Worm (Caenorhabditis elegans) whole organism, late embryonic: ENCODE results near the gene F47B8.2.

Experiments
- C08G9.2 ChIP-seq: sonication (generic microtip); optimal IDR thresholded peaks from 2 replicates; lab custom pipeline; 2016; ENCODE audit warnings: mild to moderate bottlenecking, missing genetic modification characterization, moderate library complexity, missing compliant biosample characterization
- F13H6.1 ChIP-seq: sonication (generic microtip); optimal IDR thresholded peaks from 2 replicates; lab custom pipeline; 2016; ENCODE audit warnings: missing genetic modification characterization, missing compliant biosample characterization
- T23F11.4 ChIP-seq: fragments of 200-800 bp; sonication (Bioruptor generic); optimal IDR thresholded peaks from 2 replicates; lab custom pipeline; 2018; ENCODE audit warnings: mild to moderate bottlenecking, missing genetic modification characterization, missing compliant biosample characterization
- Y22D7AL.16 ChIP-seq: sonication (generic microtip); optimal IDR thresholded peaks from 2 replicates; lab custom pipeline; 2016; ENCODE audit warnings: missing genetic modification characterization, missing compliant biosample characterization
- ahr-1 ChIP-seq: sonication (generic microtip); optimal IDR thresholded peaks from 2 replicates; lab custom pipeline; 2016; ENCODE audit warnings: missing genetic modification characterization, missing compliant biosample characterization
- ceh-14 ChIP-seq: sonication (generic microtip); optimal IDR thresholded peaks from 2 replicates; lab custom pipeline; 2016; ENCODE audit warnings: missing genotype, missing genetic modification characterization, missing compliant biosample characterization
- ceh-18 ChIP-seq: sonication (generic microtip); optimal IDR thresholded peaks from 2 replicates; lab custom pipeline; 2016; ENCODE audit warnings: missing genetic modification characterization, missing compliant biosample characterization
- ceh-19 ChIP-seq: fragments of 200-800 bp; sonication (Bioruptor generic); optimal IDR thresholded peaks from 2 replicates; lab custom pipeline; 2018; ENCODE audit warnings: mild to moderate bottlenecking, missing genetic modification characterization, missing compliant biosample characterization
- ceh-24 ChIP-seq: sonication (generic microtip); optimal IDR thresholded peaks from 2 replicates; lab custom pipeline; 2016; ENCODE audit warnings: mild to moderate bottlenecking, missing genetic modification characterization, missing compliant biosample characterization
- ceh-31 ChIP-seq: sonication (generic microtip); optimal IDR thresholded peaks from 2 replicates; lab custom pipeline; 2016; ENCODE audit warnings: missing genetic modification characterization, missing compliant biosample characterization
- ceh-34 ChIP-seq: sonication (generic microtip); optimal IDR thresholded peaks from 2 replicates; lab custom pipeline; 2016; ENCODE audit warnings: mild to moderate bottlenecking, missing genetic modification characterization, missing compliant biosample characterization
- ceh-45 ChIP-seq: fragments of 200-800 bp; sonication (Bioruptor generic); IDR thresholded peaks from 2 replicates; pipeline ENCODE4 v1.3.6; 2022; ENCODE audit warnings: missing genetic modification reagents, missing genetic modification characterization, missing compliant biosample characterization
- ceh-6 ChIP-seq: fragments of 200-800 bp; sonication (Bioruptor generic); optimal IDR thresholded peaks from 2 replicates; lab custom pipeline; 2018; ENCODE audit warnings: mild to moderate bottlenecking, missing genetic modification characterization, missing compliant biosample characterization
- ceh-9 ChIP-seq: sonication (generic microtip); optimal IDR thresholded peaks from 2 replicates; lab custom pipeline; 2016; ENCODE audit warnings: mild to moderate bottlenecking, missing genetic modification characterization, inconsistent platforms, missing compliant biosample characterization
- dmd-4 ChIP-seq: sonication (generic microtip); optimal IDR thresholded peaks from 2 replicates; lab custom pipeline; 2016; ENCODE audit warnings: borderline replicate concordance, missing genetic modification characterization, missing compliant biosample characterization
- elt-2 ChIP-seq: sonication (generic microtip); optimal IDR thresholded peaks from 2 replicates; lab custom pipeline; 2016; ENCODE audit warnings: missing genetic modification reagents, missing genetic modification characterization, missing compliant biosample characterization
- elt-4 ChIP-seq: sonication (generic microtip); optimal IDR thresholded peaks from 2 replicates; lab custom pipeline; 2016; ENCODE audit warnings: missing genetic modification characterization, missing compliant biosample characterization
- ets-4 ChIP-seq: sonication (generic microtip); optimal IDR thresholded peaks from 2 replicates; lab custom pipeline; 2016; ENCODE audit warnings: missing genetic modification characterization, missing compliant biosample characterization
- fkh-10 ChIP-seq: fragments of 150-350 bp; optimal IDR thresholded peaks from 2 replicates; lab custom pipeline; 2014; ENCODE audit warnings: missing biosample characterization, missing genetic modification reagents, missing genetic modification characterization
- fkh-6 ChIP-seq: sonication (generic microtip); optimal IDR thresholded peaks from 2 replicates; lab custom pipeline; 2016; ENCODE audit warnings: missing genetic modification characterization, missing compliant biosample characterization
- hlh-13 ChIP-seq: fragments of 200-800 bp; sonication (Bioruptor generic); optimal IDR thresholded peaks from 2 replicates; lab custom pipeline; 2018; ENCODE audit warnings: mild to moderate bottlenecking, missing genetic modification characterization, missing compliant biosample characterization
- hlh-15 ChIP-seq: sonication (generic microtip); optimal IDR thresholded peaks from 2 replicates; lab custom pipeline; 2016; ENCODE audit warnings: missing genetic modification characterization, missing compliant biosample characterization
- hlh-30 ChIP-seq: sonication (generic microtip); optimal IDR thresholded peaks from 2 replicates; lab custom pipeline; 2017; ENCODE audit warnings: antibody characterized with exemption, missing genetic modification characterization, missing compliant biosample characterization; ENCODE audit not compliant: insufficient read depth
- hlh-8 ChIP-seq: sonication (generic microtip); optimal IDR thresholded peaks from 2 replicates; lab custom pipeline; 2016; ENCODE audit warnings: missing genotype, missing genetic modification characterization, missing compliant biosample characterization
- lim-6 ChIP-seq: sonication (generic microtip); optimal IDR thresholded peaks from 2 replicates; lab custom pipeline; 2016; ENCODE audit warnings: missing genetic modification characterization, missing compliant biosample characterization
- madf-2 ChIP-seq: sonication (generic microtip); optimal IDR thresholded peaks from 2 replicates; lab custom pipeline; 2017; ENCODE audit warnings: missing genetic modification characterization, missing compliant biosample characterization
- mec-3 ChIP-seq: sonication (generic microtip); optimal IDR thresholded peaks from 2 replicates; lab custom pipeline; 2016; ENCODE audit warnings: borderline replicate concordance, missing genetic modification characterization, missing compliant biosample characterization
- nfya-1 ChIP-seq: sonication (generic microtip); optimal IDR thresholded peaks from 2 replicates; lab custom pipeline; 2017; ENCODE audit warnings: missing genetic modification characterization, mild to moderate bottlenecking, missing compliant biosample characterization, antibody characterized with exemption, moderate library complexity
- nhr-11 ChIP-seq: fragments of 150-350 bp; optimal IDR thresholded peaks from 2 replicates; lab custom pipeline; 2014; ENCODE audit warnings: missing biosample characterization, missing genetic modification characterization
- npax-4 ChIP-seq: sonication (generic microtip); optimal IDR thresholded peaks from 2 replicates; lab custom pipeline; 2016; ENCODE audit warnings: missing genetic modification characterization, missing compliant biosample characterization
- pag-3 ChIP-seq: sonication (generic microtip); optimal IDR thresholded peaks from 2 replicates; lab custom pipeline; 2016; ENCODE audit warnings: missing compliant biosample characterization, missing genetic modification characterization, borderline replicate concordance
- pat-9 ChIP-seq: fragments of 200-800 bp; sonication (Bioruptor generic); optimal IDR thresholded peaks from 2 replicates; lab custom pipeline; 2018; ENCODE audit warnings: mild to moderate bottlenecking, missing genetic modification characterization, moderate library complexity, missing compliant biosample characterization
- pax-1 ChIP-seq: fragments of 150-350 bp; optimal IDR thresholded peaks from 2 replicates; lab custom pipeline; 2014; ENCODE audit warnings: missing biosample characterization, missing genetic modification characterization
- pha-2 ChIP-seq: sonication (generic microtip); optimal IDR thresholded peaks from 2 replicates; lab custom pipeline; 2017; ENCODE audit warnings: mild to moderate bottlenecking, missing genetic modification characterization, missing compliant biosample characterization
- pqm-1 ChIP-seq: sonication (generic microtip); optimal IDR thresholded peaks from 2 replicates; lab custom pipeline; 2016; ENCODE audit warnings: missing genetic modification characterization, missing compliant biosample characterization
- tbx-2 ChIP-seq: sonication (generic microtip); optimal IDR thresholded peaks from 2 replicates; lab custom pipeline; 2016; ENCODE audit warnings: missing genetic modification characterization, missing compliant biosample characterization
- zip-5 ChIP-seq: sonication (generic microtip); optimal IDR thresholded peaks from 2 replicates; lab custom pipeline; 2016; ENCODE audit warnings: missing genetic modification characterization, missing compliant biosample characterization

Gene F47B8.2

DNA sequence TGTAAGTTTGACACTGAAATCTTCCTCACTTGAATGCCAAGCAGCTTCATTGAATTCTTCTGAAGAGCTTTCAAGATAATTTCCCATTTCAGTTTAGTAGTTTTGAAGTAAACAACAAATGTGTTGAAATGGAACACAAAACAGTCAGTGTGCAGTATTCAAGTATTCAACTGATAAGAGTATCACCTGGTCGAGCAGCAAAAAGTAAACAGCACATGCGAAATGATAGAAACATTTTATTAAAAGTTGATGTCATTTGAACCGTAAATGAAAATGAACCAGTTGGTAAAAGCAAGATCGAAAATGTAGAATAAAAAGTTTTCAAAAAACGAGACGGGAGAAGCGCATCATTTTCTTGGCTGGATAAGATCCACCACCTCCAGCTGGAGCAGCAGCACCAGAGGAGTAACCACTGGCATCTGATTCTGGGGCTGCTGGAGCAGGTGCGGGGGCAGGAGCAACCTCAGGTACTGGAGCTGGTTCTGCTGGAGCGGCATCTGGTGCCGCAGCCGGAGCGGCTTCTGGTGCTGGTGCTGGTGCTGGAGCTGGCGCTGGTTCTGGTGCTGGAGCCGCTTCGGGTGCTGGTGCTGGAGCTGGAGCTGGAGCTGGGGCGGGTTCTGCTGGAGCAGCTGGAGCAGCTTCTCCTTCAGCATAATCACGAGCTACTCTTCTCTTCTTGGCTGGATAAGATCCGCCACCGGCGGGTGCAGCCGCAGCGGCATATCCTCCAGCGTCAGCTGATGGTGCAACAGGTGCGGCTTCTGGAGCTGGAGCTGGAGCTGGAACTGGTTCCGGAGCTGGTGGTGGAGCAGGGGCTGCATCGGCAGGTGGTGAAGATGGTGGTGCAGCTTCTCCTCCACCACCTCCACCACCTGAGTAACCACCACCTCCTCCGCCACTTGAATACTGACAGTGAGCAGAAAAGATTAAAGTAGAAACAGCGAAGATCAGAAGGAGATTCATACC, 8.4 kb upstream of the F47B8.2 start, which contains the start of the genes F47B8.4 and F47B8.18:
Gene F47B8.4 (minus strand): TSS at position 172 of the 966 bp plus-strand sequence.
Gene F47B8.18 (minus strand): TSS at position 963 of the 966 bp plus-strand sequence.
- TF ChIP-seq ets-4 (tag; lab: Kevin White, UChicago), result no peak
- TF ChIP-seq pag-3, result peak; percentile 4
- TF ChIP-seq elt-4 (tag; lab: Kevin White, UChicago), result peak; percentile 42
- TF ChIP-seq, all 69 proteins: peak for 2

DNA sequence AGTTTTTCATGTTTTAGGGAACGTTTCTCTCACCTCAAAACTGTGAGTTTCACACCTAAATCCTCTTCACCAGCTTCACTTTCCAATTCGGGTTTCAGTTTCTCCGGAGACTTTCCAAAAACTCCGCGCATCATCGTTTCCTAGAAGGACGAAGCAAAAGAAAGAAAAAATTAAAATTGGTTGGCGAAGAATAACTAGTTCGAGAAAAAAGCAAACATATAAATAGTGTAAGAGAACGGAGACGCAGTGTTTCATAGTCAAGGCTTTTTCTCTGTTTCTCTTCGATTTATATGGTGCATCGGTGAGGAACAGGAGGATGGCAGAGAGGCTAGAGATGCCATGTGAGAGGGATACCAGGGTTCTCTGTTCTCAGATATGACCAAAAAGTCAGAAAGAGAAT, 6.3 kb upstream of the F47B8.2 start, which contains the start of gene F47B8.3:
Gene F47B8.3 (minus strand): TSS at position 261 of the 400 bp plus-strand sequence.
- no peak for TF ChIP-seq tbx-2
- TF ChIP-seq madf-2 (tag; lab: Kevin White, UChicago), result no peak
- peak; percentile 13 for TF ChIP-seq nfya-1 (tag; lab: Kevin White, UChicago)
- TF ChIP-seq ceh-14 (tag; lab: Kevin White, UChicago), result no peak
- no peak for TF ChIP-seq hlh-13 (GFP tag; lab: Kevin White, UChicago)

DNA sequence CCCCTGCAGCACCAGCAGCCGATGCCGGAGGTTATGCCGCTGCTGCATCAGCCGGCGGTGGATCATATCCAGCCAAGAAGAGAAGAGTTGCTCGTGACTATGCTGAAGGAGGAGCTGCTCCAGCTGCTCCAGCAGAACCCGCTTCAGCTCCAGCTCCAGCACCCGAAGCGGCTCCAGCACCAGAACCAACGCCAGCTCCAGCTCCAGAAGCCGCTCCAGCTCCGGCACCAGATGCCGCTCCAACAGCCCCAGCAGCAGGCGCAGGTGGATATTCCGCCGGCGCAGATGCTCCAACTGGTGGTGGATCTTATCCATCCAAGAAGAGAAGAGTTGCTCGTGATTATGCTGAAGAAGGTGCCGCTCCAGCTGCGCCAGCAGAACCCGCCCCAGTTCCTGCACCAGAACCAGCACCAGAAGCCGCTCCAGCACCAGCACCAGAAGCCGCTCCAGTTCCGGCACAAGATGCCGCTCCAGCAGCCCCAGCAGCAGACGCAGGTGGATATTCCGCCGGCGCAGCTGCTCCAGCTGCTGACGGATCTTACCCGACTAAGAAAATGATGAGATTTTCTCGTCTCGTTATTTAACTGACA, 4.4 kb upstream of the F47B8.2 start:
- TF ChIP-seq npax-4 (tag; lab: Kevin White, UChicago) (no peak), pag-3 (no peak), T23F11.4 (GFP tag; lab: Kevin White, UChicago) (no peak), hlh-30 (tag; lab: Kevin White, UChicago) (no peak), tbx-2 (no peak), zip-5 (tag; lab: Kevin White, UChicago) (no peak), pat-9 (tag; lab: Kevin White, UChicago) (no peak), elt-2 (tag; lab: Kevin White, UChicago) (no peak), ceh-9 (tag; lab: Kevin White, UChicago) (peak; percentile 28), elt-4 (tag; lab: Kevin White, UChicago) (peak; percentile 78), ceh-18 (tag; lab: Kevin White, UChicago) (no peak), pqm-1 (tag; lab: Kevin White, UChicago) (no peak), hlh-8 (no peak), nhr-11 (no peak)

DNA sequence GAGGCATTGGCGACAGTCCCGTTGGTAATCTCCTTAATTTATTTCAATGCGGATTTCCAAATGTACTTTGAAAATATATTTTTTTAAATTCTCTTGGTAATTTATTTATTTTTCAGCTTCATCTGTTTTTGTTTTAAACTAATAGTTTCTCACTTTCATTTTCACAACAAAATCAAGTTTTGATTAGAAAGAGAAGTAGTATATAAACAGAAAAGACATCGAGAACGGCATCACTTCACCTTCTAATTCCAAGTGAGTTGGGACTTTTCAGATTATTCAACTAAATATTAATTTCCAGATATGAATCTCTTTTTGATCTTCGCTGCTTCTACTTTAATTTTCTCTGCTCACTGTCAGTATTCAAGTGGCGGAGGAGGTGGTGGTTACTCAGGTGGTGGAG, 3.8 kb upstream of the F47B8.2 start, which contains the start of gene F47B8.14:
Gene F47B8.14 (plus strand): TSS at position 301 of the 400 bp plus-strand sequence.
- no peak for TF ChIP-seq lim-6 (tag; lab: Kevin White, UChicago)
- no peak for TF ChIP-seq ahr-1 (tag; lab: Kevin White, UChicago)
- no peak for TF ChIP-seq hlh-8
- no peak for TF ChIP-seq ceh-6
- TF ChIP-seq ceh-9 (tag; lab: Kevin White, UChicago), result no peak
- no peak for TF ChIP-seq nfya-1 (tag; lab: Kevin White, UChicago)

DNA sequence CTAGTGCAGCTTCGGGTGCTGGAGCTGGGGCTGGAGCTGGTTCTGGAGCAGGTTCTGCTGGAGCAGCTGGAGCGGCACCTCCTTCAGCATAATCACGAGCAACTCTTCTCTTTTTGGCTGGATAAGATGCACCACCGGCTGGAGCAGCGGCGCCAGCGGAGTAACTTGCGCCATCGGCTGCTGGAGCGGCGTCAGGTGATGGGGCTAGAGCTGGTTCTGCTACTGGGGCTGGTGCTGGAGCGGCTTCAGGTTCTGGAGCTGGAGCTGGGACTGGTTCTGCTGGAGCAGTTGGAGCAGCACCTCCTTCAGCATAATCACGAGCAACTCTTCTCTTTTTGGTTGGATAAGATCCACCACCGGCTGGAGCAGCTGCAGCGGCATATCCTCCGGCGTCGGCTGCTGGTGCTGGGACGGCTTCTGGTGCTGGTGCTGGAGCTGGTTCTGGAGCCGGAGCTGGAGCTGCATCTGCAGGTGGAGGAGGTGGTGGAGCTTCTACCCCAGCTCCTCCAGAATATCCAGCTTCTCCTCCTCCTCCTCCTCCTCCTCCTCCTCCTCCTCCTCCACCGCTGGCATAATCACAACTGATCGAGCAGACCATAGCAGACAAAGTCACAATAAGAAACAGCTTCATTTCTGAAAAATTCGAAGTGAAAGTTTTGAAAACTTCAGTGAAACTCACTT, 2.8 kb upstream of the F47B8.2 start, which contains the start of gene F47B8.13:
Gene F47B8.13 (minus strand): TSS at position 631 of the 681 bp plus-strand sequence.
- TF ChIP-seq mec-3 (tag; lab: Kevin White, UChicago) (peak; percentile 76), pax-1 (no peak), elt-2 (tag; lab: Kevin White, UChicago) (no peak), C08G9.2 (tag; lab: Kevin White, UChicago) (peak; percentile 22)

DNA sequence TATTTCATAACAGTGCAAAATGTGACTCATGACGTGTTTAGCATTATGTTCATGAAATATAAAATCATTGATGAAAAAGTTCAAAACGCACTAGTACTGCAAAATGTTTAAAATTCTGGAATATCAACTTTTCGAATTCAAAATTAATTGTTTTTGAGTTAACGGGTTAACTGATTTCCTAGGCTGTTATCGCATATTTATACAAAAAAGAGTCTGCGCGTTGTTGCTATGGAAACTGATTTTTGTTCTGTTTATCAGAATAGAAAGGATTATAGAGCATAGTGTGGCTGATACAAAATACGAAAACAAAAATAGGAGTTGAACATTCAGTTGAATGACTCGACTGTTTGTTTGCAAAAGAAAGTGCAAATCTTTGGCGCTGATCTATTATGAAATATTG, 1.2 kb upstream of the F47B8.2 start:
- TF ChIP-seq ceh-9 (tag; lab: Kevin White, UChicago) (no peak), hlh-13 (GFP tag; lab: Kevin White, UChicago) (no peak), ceh-31 (tag; lab: Kevin White, UChicago) (no peak), pat-9 (tag; lab: Kevin White, UChicago) (no peak), elt-2 (tag; lab: Kevin White, UChicago) (no peak), hlh-15 (no peak), ceh-45 (GFP tag; lab: Robert Waterston, UW) (no peak), fkh-10 (GFP tag; lab: Kevin White, UChicago) (no peak), Y22D7AL.16 (tag; lab: Kevin White, UChicago) (no peak), ceh-34 (tag; lab: Kevin White, UChicago) (no peak), pha-2 (tag; lab: Kevin White, UChicago) (no peak), dmd-4 (no peak), ceh-24 (no peak), F13H6.1 (tag; lab: Kevin White, UChicago) (no peak), hlh-8 (no peak), ceh-19 (GFP tag; lab: Kevin White, UChicago) (no peak), fkh-6 (tag; lab: Kevin White, UChicago) (no peak), madf-2 (tag; lab: Kevin White, UChicago) (no peak), elt-4 (tag; lab: Kevin White, UChicago) (no peak)
